Worm (Caenorhabditis elegans) whole organism, early embryonic: ENCODE results near the gene lron-10.

ENCODE experiments used
- B0310.2 ChIP-seq: sonication (generic microtip); optimal IDR thresholded peaks from 2 replicates; lab custom pipeline; 2016; ENCODE audit warnings: mild to moderate bottlenecking, missing genetic modification characterization, missing compliant biosample characterization
- F13C5.2 ChIP-seq: sonication (generic microtip); optimal IDR thresholded peaks from 2 replicates; lab custom pipeline; 2017; ENCODE audit warnings: mild to moderate bottlenecking, missing genetic modification characterization, inconsistent platforms, missing compliant biosample characterization
- aly-1 ChIP-seq: sonication (generic microtip); optimal IDR thresholded peaks from 2 replicates; lab custom pipeline; 2016; ENCODE audit warnings: missing genetic modification characterization, missing compliant biosample characterization
- ama-1 ChIP-seq: fragments of 150-350 bp; optimal IDR thresholded peaks from 2 replicates; lab custom pipeline; 2014
- ceh-13 ChIP-seq: fragments of 200-800 bp; sonication (Bioruptor generic); optimal IDR thresholded peaks from 2 replicates; lab custom pipeline; 2018; ENCODE audit warnings: mild to moderate bottlenecking, missing genetic modification characterization, missing compliant biosample characterization
- ceh-36 ChIP-seq: sonication (generic microtip); optimal IDR thresholded peaks from 2 replicates; lab custom pipeline; 2016; ENCODE audit warnings: missing genetic modification characterization, inconsistent platforms, missing compliant biosample characterization
- ets-7 ChIP-seq: sonication (generic microtip); optimal IDR thresholded peaks from 2 replicates; lab custom pipeline; 2016; ENCODE audit warnings: missing genotype, missing genetic modification characterization, missing compliant biosample characterization
- flt-1 ChIP-seq: fragments of 200-800 bp; sonication (Bioruptor generic); IDR thresholded peaks from 2 replicates; pipeline ENCODE4 v1.3.6; 2022; ENCODE audit warnings: missing genetic modification characterization, missing compliant biosample characterization
- hmbx-1 ChIP-seq: sonication (generic microtip); optimal IDR thresholded peaks from 2 replicates; lab custom pipeline; 2016; ENCODE audit warnings: mild to moderate bottlenecking, missing genetic modification characterization, missing compliant biosample characterization
- hmg-4 ChIP-seq: fragments of 200-800 bp; sonication (Bioruptor generic); optimal IDR thresholded peaks from 2 replicates; lab custom pipeline; 2018; ENCODE audit warnings: mild to moderate bottlenecking, missing genetic modification characterization, missing compliant biosample characterization
- hnd-1 ChIP-seq: sonication (generic microtip); optimal IDR thresholded peaks from 2 replicates; lab custom pipeline; 2016; ENCODE audit warnings: missing genetic modification characterization, missing compliant biosample characterization
- pes-1 ChIP-seq: fragments of 200-800 bp; sonication (Bioruptor generic); IDR thresholded peaks from 2 replicates; pipeline ENCODE4 v1.3.6; 2022; ENCODE audit warnings: missing genetic modification reagents, missing genetic modification characterization, missing compliant biosample characterization
- scrt-1 ChIP-seq: fragments of 200-800 bp; sonication (Bioruptor generic); IDR thresholded peaks from 2 replicates; pipeline ENCODE4 v1.3.6; 2022; ENCODE audit warnings: missing genetic modification characterization, missing compliant biosample characterization
- sea-1 ChIP-seq: fragments of 200-800 bp; sonication (Bioruptor generic); conservative IDR thresholded peaks from 2 replicates; pipeline ENCODE4 v1.3.6; 2022; ENCODE audit warnings: missing genetic modification characterization, missing compliant biosample characterization
- tbx-11 ChIP-seq: fragments of 200-800 bp; sonication (Bioruptor generic); IDR thresholded peaks from 2 replicates; pipeline ENCODE4 v1.3.6; 2022; ENCODE audit warnings: missing genetic modification characterization, missing compliant biosample characterization
- tbx-37 ChIP-seq: fragments of 200-800 bp; sonication (Bioruptor generic); conservative IDR thresholded peaks from 2 replicates; pipeline ENCODE4 v1.3.6; 2022; ENCODE audit warnings: missing genetic modification reagents, missing genetic modification characterization, missing compliant biosample characterization
- tra-4 ChIP-seq: sonication (generic microtip); optimal IDR thresholded peaks from 2 replicates; lab custom pipeline; 2017; ENCODE audit warnings: missing genetic modification characterization, missing compliant biosample characterization

lron-10 gene

ce11 chrIII:10624564-10624963, 3.4 kb upstream of the lron-10 start:
- peak; percentile 65 for TF ChIP-seq ceh-13 (GFP tag; lab: Kevin White, UChicago)
- TF ChIP-seq pes-1 (GFP tag; lab: Robert Waterston, UW): peak; percentile 92
- TF ChIP-seq hmbx-1 (tag; lab: Kevin White, UChicago): peak; percentile 63
- peak; percentile 93 for TF ChIP-seq scrt-1 (GFP tag; lab: Robert Waterston, UW)
- TF ChIP-seq aly-1 (tag; lab: Kevin White, UChicago): peak; percentile 90
- peak; percentile 78 for TF ChIP-seq tbx-37 (GFP tag; lab: Robert Waterston, UW)
- peak; percentile 90 for TF ChIP-seq hmg-4 (GFP tag; lab: Kevin White, UChicago)
- peak; percentile 87 for TF ChIP-seq ceh-36
- peak; percentile 47 for TF ChIP-seq B0310.2
- TF ChIP-seq ets-7: no peak
- peak; percentile 68 for TF ChIP-seq hnd-1 (tag; lab: Kevin White, UChicago)
- peak; percentile 89 for TF ChIP-seq sea-1
- no peak for TF ChIP-seq ama-1 (lab: Kevin White, UChicago)
- TF ChIP-seq tbx-11 (GFP tag; lab: Robert Waterston, UW): peak; percentile 86
- TF ChIP-seq flt-1 (GFP tag; lab: Robert Waterston, UW): peak; percentile 92
- TF ChIP-seq F13C5.2 (tag; lab: Kevin White, UChicago): peak; percentile 69
- TF ChIP-seq tra-4 (tag; lab: Kevin White, UChicago): peak; percentile 67

DNA sequence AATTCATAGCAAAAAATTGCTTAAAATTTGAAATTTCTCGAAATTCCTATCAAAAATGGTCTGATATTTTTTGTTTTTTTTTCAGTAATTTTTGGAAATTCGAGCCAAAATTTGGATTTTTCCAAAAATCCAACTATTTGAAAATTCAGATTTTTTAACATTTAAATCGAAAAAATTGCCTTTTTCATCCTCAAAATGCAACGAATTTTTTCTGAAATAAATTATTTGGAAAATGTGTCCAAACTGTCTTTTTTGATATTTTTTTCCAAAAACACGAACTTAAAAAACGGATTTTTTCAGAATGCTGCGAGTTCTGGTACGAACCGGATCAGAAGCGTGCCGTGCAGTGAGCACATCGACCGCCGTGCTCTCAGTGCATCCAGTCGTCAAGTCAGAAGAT, 6.0 kb downstream of the lron-10 start, which contains the start of gene mrpl-22:
mrpl-22 (plus strand) TSS at position 301 of the 400 bp plus-strand sequence.
- no peak for TF ChIP-seq tbx-11 (GFP tag; lab: Robert Waterston, UW)
- no peak for TF ChIP-seq hmbx-1 (tag; lab: Kevin White, UChicago)
- TF ChIP-seq ceh-13 (GFP tag; lab: Kevin White, UChicago): no peak
- no peak for TF ChIP-seq tbx-37 (GFP tag; lab: Robert Waterston, UW)
- no peak for TF ChIP-seq F13C5.2 (tag; lab: Kevin White, UChicago)
- TF ChIP-seq hnd-1 (tag; lab: Kevin White, UChicago): no peak
- no peak for TF ChIP-seq aly-1 (tag; lab: Kevin White, UChicago)
- no peak for TF ChIP-seq scrt-1 (GFP tag; lab: Robert Waterston, UW)
- TF ChIP-seq pes-1 (GFP tag; lab: Robert Waterston, UW): no peak
- TF ChIP-seq ama-1 (lab: Kevin White, UChicago): no peak
- no peak for TF ChIP-seq sea-1
- TF ChIP-seq B0310.2: no peak
- TF ChIP-seq flt-1 (GFP tag; lab: Robert Waterston, UW): no peak
- no peak for TF ChIP-seq ets-7

ce11 chrIII:10612333-10612732, 8.8 kb downstream of the lron-10 start, which contains the start of gene Y39A1A.24:
TSS of gene Y39A1A.24 (plus strand) at chrIII:10612633.
- no peak for TF ChIP-seq ama-1 (lab: Kevin White, UChicago)
- TF ChIP-seq hmg-4 (GFP tag; lab: Kevin White, UChicago): no peak
- TF ChIP-seq ets-7: no peak
- no peak for TF ChIP-seq tra-4 (tag; lab: Kevin White, UChicago)
- no peak for TF ChIP-seq aly-1 (tag; lab: Kevin White, UChicago)
- no peak for TF ChIP-seq tbx-37 (GFP tag; lab: Robert Waterston, UW)
- TF ChIP-seq hnd-1 (tag; lab: Kevin White, UChicago): no peak
- TF ChIP-seq F13C5.2 (tag; lab: Kevin White, UChicago): no peak
- no peak for TF ChIP-seq B0310.2
- no peak for TF ChIP-seq ceh-13 (GFP tag; lab: Kevin White, UChicago)
- no peak for TF ChIP-seq flt-1 (GFP tag; lab: Robert Waterston, UW)
- no peak for TF ChIP-seq ceh-36
- TF ChIP-seq tbx-11 (GFP tag; lab: Robert Waterston, UW): no peak
- no peak for TF ChIP-seq pes-1 (GFP tag; lab: Robert Waterston, UW)
- no peak for TF ChIP-seq hmbx-1 (tag; lab: Kevin White, UChicago)

DNA sequence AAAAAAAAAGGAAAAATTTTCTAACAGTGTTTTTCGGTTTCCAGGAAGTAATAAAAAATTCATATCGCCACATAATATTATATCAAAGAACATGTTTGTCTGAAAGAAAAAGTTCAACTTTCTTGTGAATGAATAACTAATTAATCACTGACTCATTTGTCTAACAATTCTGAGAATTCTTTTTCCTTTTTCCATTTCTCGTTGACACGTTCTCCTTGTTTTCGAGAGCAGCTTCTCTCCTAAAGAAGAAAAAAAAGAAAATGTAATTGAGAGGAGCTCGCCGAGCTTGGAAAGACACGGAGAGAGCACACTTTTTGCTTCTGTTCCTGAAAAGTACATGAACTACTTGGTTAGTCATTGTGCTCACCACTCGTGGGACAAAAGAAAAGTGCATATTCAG, 13.0 kb downstream of the lron-10 start:
- TF ChIP-seq ceh-13 (GFP tag; lab: Kevin White, UChicago) (no peak), B0310.2 (no peak), ama-1 (lab: Kevin White, UChicago) (no peak), aly-1 (tag; lab: Kevin White, UChicago) (no peak), hmbx-1 (tag; lab: Kevin White, UChicago) (no peak), tra-4 (tag; lab: Kevin White, UChicago) (no peak), pes-1 (GFP tag; lab: Robert Waterston, UW) (no peak)

DNA sequence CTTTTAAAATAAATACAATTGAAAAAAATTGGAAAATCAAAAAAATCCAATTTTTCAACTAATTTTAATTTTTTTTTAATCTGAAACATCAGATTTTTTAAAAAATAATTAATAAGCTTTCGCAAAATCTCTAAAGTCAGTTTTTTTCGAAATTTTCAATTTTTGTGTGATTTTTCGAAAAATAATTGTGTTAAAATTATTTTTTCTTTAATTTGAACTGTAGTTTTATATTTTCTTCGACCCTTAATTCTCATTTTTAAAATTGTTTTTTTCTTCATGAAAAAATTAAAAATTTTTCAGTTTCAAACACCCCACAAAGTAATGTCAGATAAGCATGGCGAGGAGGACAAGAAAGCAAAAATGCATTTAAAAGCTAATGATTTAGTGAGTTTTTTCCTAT, 16.1 kb downstream of the lron-10 start, which contains the start of gene rabx-5:
rabx-5 (plus strand) TSS at position 301 of the 400 bp plus-strand sequence.
- TF ChIP-seq B0310.2: no peak
- no peak for TF ChIP-seq pes-1 (GFP tag; lab: Robert Waterston, UW)

DNA sequence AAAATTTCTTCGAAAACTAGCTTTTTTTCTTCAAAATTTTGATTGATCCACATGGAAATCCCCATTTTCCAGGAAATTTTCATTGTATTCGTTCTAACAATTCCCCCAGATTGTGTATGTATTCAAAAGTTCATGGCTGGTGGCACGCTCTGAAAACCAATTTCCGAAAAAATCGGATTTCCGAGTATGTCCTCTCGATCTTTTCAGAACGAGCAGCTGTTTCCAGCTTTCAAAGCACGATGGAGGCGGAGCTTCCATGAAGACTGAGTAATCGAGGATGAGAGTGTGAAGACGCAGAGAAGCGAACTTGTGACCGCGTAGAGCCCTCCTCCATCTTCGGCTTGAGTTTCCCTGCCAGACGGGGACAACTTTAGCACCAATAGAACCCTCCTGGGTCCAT, 16.8 kb downstream of the lron-10 start:
- TF ChIP-seq ceh-13 (GFP tag; lab: Kevin White, UChicago) (no peak), hnd-1 (tag; lab: Kevin White, UChicago) (no peak), ceh-36 (no peak), pes-1 (GFP tag; lab: Robert Waterston, UW) (no peak), scrt-1 (GFP tag; lab: Robert Waterston, UW) (no peak), tbx-11 (GFP tag; lab: Robert Waterston, UW) (no peak), hmbx-1 (tag; lab: Kevin White, UChicago) (no peak), ama-1 (lab: Kevin White, UChicago) (no peak), aly-1 (tag; lab: Kevin White, UChicago) (no peak), tbx-37 (GFP tag; lab: Robert Waterston, UW) (no peak), sea-1 (no peak), ets-7 (no peak), B0310.2 (no peak)

DNA sequence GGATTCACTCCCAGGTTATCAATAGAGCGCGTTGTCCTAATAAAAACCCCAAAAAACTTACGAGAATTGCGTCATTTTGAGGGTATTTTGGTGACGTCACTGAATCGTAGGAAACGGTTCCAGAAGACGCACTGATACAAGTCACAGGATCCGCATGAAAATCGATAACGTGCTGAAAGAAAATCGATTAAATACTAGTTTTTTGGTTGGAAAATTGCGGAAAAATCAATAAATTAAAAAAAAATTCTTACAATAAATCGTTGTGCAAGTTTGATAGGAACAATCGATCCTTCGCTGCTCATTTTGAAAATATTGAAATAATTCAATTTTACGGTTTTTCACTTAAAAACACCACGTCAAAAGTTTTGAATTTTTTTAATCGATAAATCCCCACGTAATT, 17.9 kb downstream of the lron-10 start, which contains the start of gene Y39A1A.2:
Y39A1A.2 (minus strand) TSS at position 319 of the 400 bp plus-strand sequence.
- TF ChIP-seq tbx-11 (GFP tag; lab: Robert Waterston, UW): no peak
- TF ChIP-seq hmbx-1 (tag; lab: Kevin White, UChicago): no peak
- TF ChIP-seq pes-1 (GFP tag; lab: Robert Waterston, UW): no peak
- TF ChIP-seq ceh-36: no peak
- no peak for TF ChIP-seq flt-1 (GFP tag; lab: Robert Waterston, UW)
- TF ChIP-seq B0310.2: no peak
- no peak for TF ChIP-seq scrt-1 (GFP tag; lab: Robert Waterston, UW)
- TF ChIP-seq aly-1 (tag; lab: Kevin White, UChicago): no peak
- TF ChIP-seq hmg-4 (GFP tag; lab: Kevin White, UChicago): no peak
- TF ChIP-seq F13C5.2 (tag; lab: Kevin White, UChicago): no peak
- no peak for TF ChIP-seq sea-1
- TF ChIP-seq ets-7: no peak
- no peak for TF ChIP-seq tbx-37 (GFP tag; lab: Robert Waterston, UW)
- TF ChIP-seq ama-1 (lab: Kevin White, UChicago): no peak
- TF ChIP-seq tra-4 (tag; lab: Kevin White, UChicago): no peak
- no peak for TF ChIP-seq hnd-1 (tag; lab: Kevin White, UChicago)
- no peak for TF ChIP-seq ceh-13 (GFP tag; lab: Kevin White, UChicago)
